Worm (Caenorhabditis elegans) whole organism, L4 larva: Measurements from ENCODE around the gene K11H3.8.
A peak's percentile ranks its signal among the peaks of the same experiment; 100 is the strongest.

Experiments
- D1046.2 ChIP-seq: fragments of 200-800 bp; sonication (Bioruptor generic); IDR thresholded peaks from 2 replicates; pipeline ENCODE4 v1.3.6; 2022; ENCODE audit warnings: missing genetic modification characterization, missing compliant biosample characterization
- F49E8.2 ChIP-seq: sonication (generic microtip); optimal IDR thresholded peaks from 2 replicates; lab custom pipeline; 2016; ENCODE audit warnings: missing compliant biosample characterization, mild to moderate bottlenecking, missing genetic modification characterization, borderline replicate concordance
- R02D3.7 ChIP-seq: fragments of 150-350 bp; sonication (generic microtip); optimal IDR thresholded peaks from 3 replicates; lab custom pipeline; 2014; ENCODE audit warnings: missing biosample characterization, missing genetic modification characterization
- Y105C5A.15 ChIP-seq: fragments of 200-800 bp; sonication (Bioruptor generic); IDR thresholded peaks from 2 replicates; pipeline ENCODE4 v1.3.6; 2022; ENCODE audit warnings: missing genetic modification characterization, missing compliant biosample characterization
- Y48G9A.11 ChIP-seq: fragments of 200-800 bp; sonication (Bioruptor generic); IDR thresholded peaks from 2 replicates; pipeline ENCODE4 v1.3.6; 2022; ENCODE audit warnings: missing genetic modification reagents, missing genetic modification characterization, missing compliant biosample characterization
- ceh-20 ChIP-seq: fragments of 200-800 bp; sonication (Bioruptor generic); IDR thresholded peaks from 2 replicates; pipeline ENCODE4 v1.3.6; 2022; ENCODE audit warnings: missing genetic modification reagents, missing genetic modification characterization, missing compliant biosample characterization
- ceh-82 ChIP-seq: sonication (generic microtip); optimal IDR thresholded peaks from 2 replicates; lab custom pipeline; 2017; ENCODE audit warnings: missing biosample characterization, missing genetic modification characterization
- ces-1 ChIP-seq: fragments of 150-350 bp; sonication (generic microtip); optimal IDR thresholded peaks from 4 replicates; lab custom pipeline; 2014; ENCODE audit warnings: missing biosample characterization, missing genetic modification reagents, missing genetic modification characterization
- daf-12 ChIP-seq: fragments of 150-350 bp; optimal IDR thresholded peaks from 2 replicates; lab custom pipeline; 2014; ENCODE audit warnings: missing biosample characterization, missing genetic modification reagents, missing genetic modification characterization
- daf-16 ChIP-seq, 3 experiments: sonication (generic microtip); optimal IDR thresholded peaks; 2 replicates each; lab custom pipeline; 2016 to 2017; ENCODE audit warnings: missing genetic modification characterization in 3 of 3, missing genetic modification reagents in 3 of 3, mild to moderate bottlenecking in 2 of 3, missing compliant biosample characterization in 2 of 3, missing biosample characterization in 1 of 3, moderate library complexity in 1 of 3
- daf-19 ChIP-seq: fragments of 200-800 bp; sonication (Bioruptor generic); conservative IDR thresholded peaks from 2 replicates; pipeline ENCODE4 v1.3.6; 2022; ENCODE audit warnings: missing genetic modification characterization, missing compliant biosample characterization
- dmd-6 ChIP-seq: fragments of 200-800 bp; sonication (Bioruptor generic); IDR thresholded peaks from 2 replicates; pipeline ENCODE4 v1.3.6; 2022; ENCODE audit warnings: missing genetic modification reagents, missing genetic modification characterization, missing compliant biosample characterization
- dmd-8 ChIP-seq: fragments of 200-800 bp; sonication (Bioruptor generic); IDR thresholded peaks from 2 replicates; pipeline ENCODE4 v1.3.6; 2022; ENCODE audit warnings: missing genetic modification characterization, missing compliant biosample characterization
- dmd-9 ChIP-seq: fragments of 200-800 bp; sonication (Bioruptor generic); IDR thresholded peaks from 2 replicates; pipeline ENCODE4 v1.3.6; 2022; ENCODE audit warnings: missing genetic modification reagents, missing genetic modification characterization, missing compliant biosample characterization
- dve-1 ChIP-seq: sonication (generic microtip); optimal IDR thresholded peaks from 2 replicates; lab custom pipeline; 2017; ENCODE audit warnings: antibody characterized with exemption, mild to moderate bottlenecking, missing genetic modification characterization, missing compliant biosample characterization; ENCODE audit not compliant: insufficient read depth
- egl-43 ChIP-seq: fragments of 200-800 bp; sonication (Bioruptor generic); IDR thresholded peaks from 2 replicates; pipeline ENCODE4 v1.3.6; 2022; ENCODE audit warnings: missing genetic modification reagents, missing genetic modification characterization, missing compliant biosample characterization
- fkh-10 ChIP-seq: fragments of 150-350 bp; optimal IDR thresholded peaks from 2 replicates; lab custom pipeline; 2014; ENCODE audit warnings: missing biosample characterization, missing genetic modification reagents, missing genetic modification characterization
- hlh-11 ChIP-seq: fragments of 200-800 bp; sonication (Bioruptor generic); optimal IDR thresholded peaks from 2 replicates; lab custom pipeline; 2018; ENCODE audit warnings: mild to moderate bottlenecking, missing genetic modification characterization, missing compliant biosample characterization
- hmg-1.1 ChIP-seq: fragments of 200-800 bp; sonication (Bioruptor generic); IDR thresholded peaks from 2 replicates; pipeline ENCODE4 v1.3.6; 2022; ENCODE audit warnings: missing genetic modification reagents, missing genetic modification characterization, missing compliant biosample characterization
- lim-7 ChIP-seq: fragments of 200-800 bp; sonication (Bioruptor generic); IDR thresholded peaks from 2 replicates; pipeline ENCODE4 v1.3.6; 2022; ENCODE audit warnings: missing genetic modification characterization, missing compliant biosample characterization
- lin-39 ChIP-seq: fragments of 150-350 bp; optimal IDR thresholded peaks from 2 replicates; lab custom pipeline; 2014; ENCODE audit warnings: missing biosample characterization, missing genetic modification reagents, missing genetic modification characterization
- mdl-1 ChIP-seq, 2 experiments: fragments of 150-350 bp in 1 of 2; sonication (generic microtip) in 1 of 2; optimal IDR thresholded peaks; 2 replicates each; lab custom pipeline; 2014 to 2017; ENCODE audit warnings: missing biosample characterization in 2 of 2, missing genetic modification characterization in 2 of 2
- mdt-29 ChIP-seq: fragments of 200-800 bp; sonication (Bioruptor generic); IDR thresholded peaks from 2 replicates; pipeline ENCODE4 v1.3.6; 2022; ENCODE audit warnings: missing genetic modification reagents, missing genetic modification characterization, missing compliant biosample characterization
- mes-2 ChIP-seq: sonication (generic microtip); optimal IDR thresholded peaks from 2 replicates; lab custom pipeline; 2016; ENCODE audit warnings: missing genotype, mild to moderate bottlenecking, missing genetic modification characterization, missing compliant biosample characterization; ENCODE audit not compliant: poor library complexity, severe bottlenecking
- nhr-10 ChIP-seq: fragments of 150-350 bp; optimal IDR thresholded peaks from 2 replicates; lab custom pipeline; 2014; ENCODE audit warnings: missing biosample characterization, missing genetic modification characterization
- nhr-25 ChIP-seq: sonication (generic microtip); optimal IDR thresholded peaks from 2 replicates; lab custom pipeline; 2017; ENCODE audit warnings: missing genetic modification characterization, mild to moderate bottlenecking, missing compliant biosample characterization, antibody characterized with exemption, moderate library complexity, borderline replicate concordance; ENCODE audit not compliant: insufficient read depth
- nhr-42 ChIP-seq: fragments of 200-800 bp; sonication (Bioruptor generic); IDR thresholded peaks from 2 replicates; pipeline ENCODE4 v1.3.6; 2022; ENCODE audit warnings: missing genetic modification characterization, missing compliant biosample characterization
- nhr-48 ChIP-seq: sonication (generic microtip); optimal IDR thresholded peaks from 2 replicates; lab custom pipeline; 2016; ENCODE audit warnings: mild to moderate bottlenecking, missing genetic modification characterization, missing compliant biosample characterization
- nhr-76 ChIP-seq: fragments of 150-350 bp; optimal IDR thresholded peaks from 2 replicates; lab custom pipeline; 2014; ENCODE audit warnings: missing biosample characterization, missing genetic modification characterization
- pha-4 ChIP-seq, 2 experiments: fragments of 150-350 bp in 1 of 2; fragments of 200-800 bp in 1 of 2; sonication (Bioruptor generic) in 1 of 2; IDR thresholded peaks in 1 of 2; optimal IDR thresholded peaks in 1 of 2; 2 replicates each; pipeline versions ENCODE4 v1.3.6 to Lab custom; 2014 to 2022; ENCODE audit warnings: missing genetic modification characterization in 2 of 2, missing genetic modification reagents in 2 of 2, missing biosample characterization in 1 of 2, missing compliant biosample characterization in 1 of 2
- php-3 ChIP-seq: fragments of 200-800 bp; sonication (Bioruptor generic); IDR thresholded peaks from 2 replicates; pipeline ENCODE4 v1.3.6; 2022; ENCODE audit warnings: missing genetic modification reagents, missing genetic modification characterization, missing compliant biosample characterization
- pqm-1 ChIP-seq: sonication (generic microtip); optimal IDR thresholded peaks from 2 replicates; lab custom pipeline; 2017; ENCODE audit warnings: missing biosample characterization, missing genetic modification characterization
- saeg-2 ChIP-seq: fragments of 200-800 bp; sonication (Bioruptor generic); IDR thresholded peaks from 2 replicates; pipeline ENCODE4 v1.3.6; 2022; ENCODE audit warnings: missing genetic modification reagents, missing genetic modification characterization, missing compliant biosample characterization
- sdz-12 ChIP-seq: fragments of 200-800 bp; sonication (Bioruptor generic); optimal IDR thresholded peaks from 2 replicates; lab custom pipeline; 2018; ENCODE audit warnings: mild to moderate bottlenecking, missing genetic modification characterization, missing compliant biosample characterization
- skn-1 ChIP-seq: fragments of 150-350 bp; optimal IDR thresholded peaks from 2 replicates; lab custom pipeline; 2014; ENCODE audit warnings: missing biosample characterization, missing genetic modification characterization
- spr-3 ChIP-seq: fragments of 200-800 bp; sonication (Bioruptor generic); optimal IDR thresholded peaks from 2 replicates; lab custom pipeline; 2018; ENCODE audit warnings: mild to moderate bottlenecking, missing genetic modification characterization, missing compliant biosample characterization
- unc-62 ChIP-seq, 3 experiments: fragments of 150-350 bp in 1 of 3; sonication (generic microtip); optimal IDR thresholded peaks in 2 of 3; peaks in 1 of 3; 1 replicate in 1 of 3; 2 replicates in 2 of 3; lab custom pipeline; 2014 to 2017; ENCODE audit warnings: missing biosample characterization in 3 of 3, missing genetic modification characterization in 3 of 3, missing genetic modification reagents in 3 of 3, missing genotype in 1 of 3

The K11H3.8 gene

ce11 chrIII:9858061-9858460, 23.1 kb downstream of the K11H3.8 start:
- TF ChIP-seq nhr-48: peak; percentile 32
- no peak for TF ChIP-seq hmg-1.1 (GFP tag; lab: Robert Waterston, UW)
- TF ChIP-seq php-3 (GFP tag; lab: Robert Waterston, UW): no peak
- TF ChIP-seq pha-4 (GFP tag; IDR thresholded peaks at IDR 0.05; lab: Robert Waterston, UW): no peak
- TF ChIP-seq pha-4 (tag; optimal IDR thresholded peaks at IDR 0.05; lab: Kevin White, UChicago): no peak
- TF ChIP-seq dmd-8 (GFP tag; lab: Robert Waterston, UW): no peak
- peak; percentile 27 for TF ChIP-seq hlh-11 (tag; lab: Kevin White, UChicago)
- TF ChIP-seq dve-1: peak; percentile 61
- TF ChIP-seq daf-16 (GFP tag; optimal IDR thresholded peaks at IDR 0.05; lab: Kevin White, UChicago): no peak
- peak; percentile 36 for TF ChIP-seq daf-16 (tag; optimal IDR thresholded peaks at IDR 0.05; lab: Kevin White, UChicago)
- TF ChIP-seq dmd-6 (GFP tag; lab: Robert Waterston, UW): peak; percentile 12; the same call in 1 of the 2 replicates
- TF ChIP-seq unc-62 (GFP tag; optimal IDR thresholded peaks at IDR 0.05 in 1 of 2; lab: Kevin White, UChicago): peak in 1 of 2 experiments; percentile 38
- TF ChIP-seq unc-62 (tag; optimal IDR thresholded peaks at IDR 0.05; lab: Kevin White, UChicago): no peak
- no peak for TF ChIP-seq nhr-10
- no peak for TF ChIP-seq ceh-82 (tag; lab: Kevin White, UChicago)
- TF ChIP-seq daf-19: no peak
- TF ChIP-seq lin-39 (tag; lab: Kevin White, UChicago): no peak
- TF ChIP-seq spr-3: no peak
- no peak for TF ChIP-seq Y48G9A.11 (GFP tag; lab: Robert Waterston, UW)
- TF ChIP-seq pqm-1: peak; percentile 38
- TF ChIP-seq lim-7: no peak

- TF ChIP-seq daf-16 (GFP tag; optimal IDR thresholded peaks at IDR 0.05; lab: Kevin White, UChicago) (peak in 1 of 2 experiments; percentile 81), daf-16 (tag; optimal IDR thresholded peaks at IDR 0.05; lab: Kevin White, UChicago) (no peak), nhr-76 (tag; lab: Kevin White, UChicago) (no peak)
Observed at ce11 chrIII:9859133-9859775, 24.3 kb downstream of the K11H3.8 start, which contains the start of gene gpdh-2. gpdh-2 (minus strand) TSS chrIII:9859183.

- TF ChIP-seq skn-1 (tag; lab: Kevin White, UChicago): no peak
- no peak for TF ChIP-seq ces-1 (GFP tag; lab: Kevin White, UChicago)
- TF ChIP-seq saeg-2 (GFP tag; lab: Robert Waterston, UW): no peak
- peak; percentile 7 for TF ChIP-seq lin-39 (tag; lab: Kevin White, UChicago)
- TF ChIP-seq dve-1: no peak
- no peak for TF ChIP-seq D1046.2
- TF ChIP-seq mes-2: no peak
- no peak for TF ChIP-seq sdz-12 (GFP tag; lab: Kevin White, UChicago)
- TF ChIP-seq ceh-20 (GFP tag; lab: Robert Waterston, UW): no peak
- peak; percentile 34 for TF ChIP-seq fkh-10 (GFP tag; lab: Kevin White, UChicago)
- TF ChIP-seq egl-43 (GFP tag; lab: Robert Waterston, UW): no peak
- no peak for TF ChIP-seq nhr-42 (GFP tag; lab: Robert Waterston, UW)
- TF ChIP-seq nhr-48: no peak
- no peak for TF ChIP-seq F49E8.2
- no peak for TF ChIP-seq daf-12 (tag; lab: Kevin White, UChicago)
- no peak for TF ChIP-seq nhr-25
- TF ChIP-seq dmd-9 (GFP tag; lab: Robert Waterston, UW): no peak
- TF ChIP-seq mdt-29: no peak
- no peak for TF ChIP-seq Y105C5A.15 (GFP tag; lab: Robert Waterston, UW)
- no peak for TF ChIP-seq pha-4 (GFP tag; IDR thresholded peaks at IDR 0.05; lab: Robert Waterston, UW)
- no peak for TF ChIP-seq pha-4 (tag; optimal IDR thresholded peaks at IDR 0.05; lab: Kevin White, UChicago)
- no peak for TF ChIP-seq mdl-1 (tag; optimal IDR thresholded peaks at IDR 0.05; lab: Kevin White, UChicago)
- no peak for TF ChIP-seq R02D3.7
- peak in 1 of 2 experiments; percentile 85 for TF ChIP-seq unc-62 (GFP tag; optimal IDR thresholded peaks at IDR 0.05 in 1 of 2; lab: Kevin White, UChicago)
- no peak for TF ChIP-seq unc-62 (tag; optimal IDR thresholded peaks at IDR 0.05; lab: Kevin White, UChicago)
Observed at ce11 chrIII:9860201-9860780, 25.3 kb downstream of the K11H3.8 start, which contains the start of gene twk-48. twk-48 (plus strand) TSS chrIII:9860730.
